Worm (Caenorhabditis elegans) whole organism, L4 larva: ENCODE data around the gene F31E3.2.
A peak's percentile ranks its signal among the peaks of the same experiment; 100 is the strongest.

ENCODE experiments used
- D1046.2 ChIP-seq: fragments of 200-800 bp; sonication (Bioruptor generic); IDR thresholded peaks from 2 replicates; pipeline ENCODE4 v1.3.6; 2022; ENCODE audit warnings: missing genetic modification characterization, missing compliant biosample characterization
- arid-1 ChIP-seq: fragments of 200-800 bp; sonication (Bioruptor generic); conservative IDR thresholded peaks from 2 replicates; pipeline ENCODE4 v1.3.6; 2022; ENCODE audit warnings: missing genetic modification reagents, missing genetic modification characterization, missing compliant biosample characterization
- ceh-82 ChIP-seq: sonication (generic microtip); optimal IDR thresholded peaks from 2 replicates; lab custom pipeline; 2017; ENCODE audit warnings: missing biosample characterization, missing genetic modification characterization
- hif-1 ChIP-seq, 2 experiments: sonication (generic microtip); optimal IDR thresholded peaks; 2 replicates each; lab custom pipeline; 2016 to 2017; ENCODE audit warnings: missing compliant biosample characterization in 2 of 2, missing genetic modification characterization in 2 of 2, missing genetic modification reagents in 2 of 2, missing genotype in 2 of 2, mild to moderate bottlenecking in 1 of 2
- lin-13 ChIP-seq: fragments of 150-350 bp; optimal IDR thresholded peaks from 2 replicates; lab custom pipeline; 2014; ENCODE audit warnings: missing biosample characterization, missing genetic modification reagents, missing genetic modification characterization
- mdt-29 ChIP-seq: fragments of 200-800 bp; sonication (Bioruptor generic); IDR thresholded peaks from 2 replicates; pipeline ENCODE4 v1.3.6; 2022; ENCODE audit warnings: missing genetic modification reagents, missing genetic modification characterization, missing compliant biosample characterization
- nhr-76 ChIP-seq: fragments of 150-350 bp; optimal IDR thresholded peaks from 2 replicates; lab custom pipeline; 2014; ENCODE audit warnings: missing biosample characterization, missing genetic modification characterization
- sdz-12 ChIP-seq: fragments of 200-800 bp; sonication (Bioruptor generic); optimal IDR thresholded peaks from 2 replicates; lab custom pipeline; 2018; ENCODE audit warnings: mild to moderate bottlenecking, missing genetic modification characterization, missing compliant biosample characterization
- snpc-4 ChIP-seq: fragments of 150-350 bp; optimal IDR thresholded peaks from 2 replicates; lab custom pipeline; 2014; ENCODE audit warnings: missing biosample characterization, missing genetic modification characterization
- spr-3 ChIP-seq: fragments of 200-800 bp; sonication (Bioruptor generic); optimal IDR thresholded peaks from 2 replicates; lab custom pipeline; 2018; ENCODE audit warnings: mild to moderate bottlenecking, missing genetic modification characterization, missing compliant biosample characterization
- unc-130 ChIP-seq: sonication (generic microtip); optimal IDR thresholded peaks from 2 replicates; lab custom pipeline; 2016; ENCODE audit warnings: missing genetic modification reagents, missing genetic modification characterization, missing compliant biosample characterization

DNA sequence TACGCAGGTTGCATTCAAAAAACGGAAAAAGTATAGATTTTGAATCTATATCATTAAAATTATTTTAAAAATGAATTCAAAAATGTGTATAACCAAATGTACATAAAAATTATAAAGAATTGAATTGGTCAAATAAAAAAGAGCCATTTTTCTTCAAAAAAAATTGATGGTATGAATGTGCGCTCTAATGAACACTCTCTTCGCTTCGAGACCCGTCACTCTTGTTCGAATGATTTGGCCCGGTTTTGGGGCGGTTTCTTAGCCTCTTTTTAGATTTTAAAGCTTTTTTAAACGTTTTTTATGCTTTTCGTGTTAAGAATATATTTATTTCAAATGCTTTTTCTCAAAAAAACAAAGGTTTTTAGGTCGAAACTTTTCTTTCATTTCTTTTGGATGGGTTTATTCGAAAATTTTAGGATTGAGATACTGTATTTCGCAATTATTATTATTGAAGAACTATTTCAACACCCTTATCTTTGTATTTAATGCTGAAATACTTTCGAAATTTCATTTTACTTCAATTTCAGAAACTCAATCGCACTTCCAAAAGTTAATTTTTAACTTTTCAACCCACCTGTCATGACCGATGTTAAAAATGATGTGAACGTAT lies 44.1 kb upstream of the F31E3.2 start, which contains the start of gene inf-1:
- TF ChIP-seq spr-3 (no peak), unc-130 (no peak), snpc-4 (tag; lab: Kevin White, UChicago) (no peak), arid-1 (GFP tag; lab: Robert Waterston, UW) (no peak), hif-1 (tag; optimal IDR thresholded peaks at IDR 0.05; lab: Kevin White, UChicago) (peak in 1 of 2 experiments; percentile 45), lin-13 (GFP tag; lab: Kevin White, UChicago) (no peak), D1046.2 (no peak), ceh-82 (tag; lab: Kevin White, UChicago) (no peak), mdt-29 (GFP tag; lab: Robert Waterston, UW) (no peak), nhr-76 (tag; lab: Kevin White, UChicago) (no peak), sdz-12 (GFP tag; lab: Kevin White, UChicago) (no peak)
